Fruit fly (Drosophila melanogaster) whole organism: ENCODE data around the gene CG33658.
A peak's percentile ranks its signal among the peaks of the same experiment; 100 is the strongest.

Experiments used
- CG8478 ChIP-seq: fragments of >200 bp; optimal IDR thresholded peaks from 2 replicates; lab custom pipeline; 2018; ENCODE audit warnings: inconsistent platforms
- Dll ChIP-seq: fragments of >200 bp; optimal IDR thresholded peaks from 2 replicates; lab custom pipeline; 2017
- EcR ChIP-seq, 2 experiments: fragments of >200 bp; optimal IDR thresholded peaks; 2 replicates each; lab custom pipeline; 2017; ENCODE audit warnings: missing biosample characterization in 2 of 2, missing genetic modification characterization in 2 of 2, missing genetic modification reagents in 2 of 2
- pan ChIP-seq: fragments of >200 bp; optimal IDR thresholded peaks from 2 replicates; lab custom pipeline; 2017
- psq ChIP-seq: fragments of >200 bp; optimal IDR thresholded peaks from 2 replicates; lab custom pipeline; 2017
- usp ChIP-seq: fragments of >200 bp; optimal IDR thresholded peaks from 2 replicates; lab custom pipeline; 2017; ENCODE audit warnings: missing biosample characterization, missing genetic modification characterization, mixed read lengths

Gene CG33658

DNA sequence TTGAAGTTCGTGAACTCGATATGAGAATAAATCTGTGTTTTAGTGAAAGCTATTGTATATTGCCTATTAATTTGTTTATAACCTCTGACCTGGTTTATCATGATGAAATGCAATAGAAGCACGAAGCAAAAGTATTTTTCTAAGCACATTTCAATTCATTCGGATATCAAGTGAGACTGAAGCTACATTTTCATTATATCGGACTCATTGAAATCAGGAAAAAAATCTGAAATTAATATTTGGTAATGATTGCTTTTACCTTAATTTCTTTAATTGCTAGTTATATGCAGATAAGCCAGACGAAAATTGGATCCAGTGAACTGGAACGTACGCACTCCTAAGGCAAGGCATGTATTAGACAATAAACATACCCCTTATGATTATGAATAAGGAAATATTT is at the start of gene CG33658:
TSS of gene CG33658 (minus strand) at position 101 of the 400 bp plus-strand sequence.
- no peak for TF ChIP-seq Dll (lab: Kevin White, UChicago)
- no peak for TF ChIP-seq CG8478 (lab: Kevin White, UChicago)
- TF ChIP-seq EcR (GFP tag; optimal IDR thresholded peaks at IDR 0.05; lab: Kevin White, UChicago): no peak
- TF ChIP-seq pan (lab: Kevin White, UChicago): no peak
- TF ChIP-seq usp (GFP tag; lab: Kevin White, UChicago): no peak
- no peak for TF ChIP-seq psq

DNA sequence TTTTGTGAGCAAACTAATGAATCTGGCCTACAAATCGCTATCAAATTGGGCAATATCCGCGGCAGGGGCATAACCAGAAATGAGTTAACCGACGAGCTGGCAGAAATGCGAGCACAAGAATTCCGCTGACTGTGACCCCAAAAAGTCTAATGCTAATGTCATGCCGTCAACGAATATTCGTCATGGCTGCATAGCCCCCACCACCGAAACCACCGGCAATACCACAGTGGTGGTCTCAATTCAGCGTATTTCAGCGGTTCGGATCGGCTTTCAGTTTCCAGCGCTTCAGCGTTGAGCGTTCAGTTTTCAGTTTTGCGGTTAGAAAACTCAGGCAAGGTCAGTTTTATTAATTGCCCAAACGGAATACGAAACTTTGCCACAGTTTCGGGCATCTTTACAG is 49.3 kb upstream of the CG33658 start:
- TF ChIP-seq psq: no peak
- no peak for TF ChIP-seq CG8478 (lab: Kevin White, UChicago)
- TF ChIP-seq Dll (lab: Kevin White, UChicago): no peak
- TF ChIP-seq usp (GFP tag; lab: Kevin White, UChicago): no peak
- no peak for TF ChIP-seq pan (lab: Kevin White, UChicago)
- no peak for TF ChIP-seq EcR (GFP tag; optimal IDR thresholded peaks at IDR 0.05; lab: Kevin White, UChicago)

DNA sequence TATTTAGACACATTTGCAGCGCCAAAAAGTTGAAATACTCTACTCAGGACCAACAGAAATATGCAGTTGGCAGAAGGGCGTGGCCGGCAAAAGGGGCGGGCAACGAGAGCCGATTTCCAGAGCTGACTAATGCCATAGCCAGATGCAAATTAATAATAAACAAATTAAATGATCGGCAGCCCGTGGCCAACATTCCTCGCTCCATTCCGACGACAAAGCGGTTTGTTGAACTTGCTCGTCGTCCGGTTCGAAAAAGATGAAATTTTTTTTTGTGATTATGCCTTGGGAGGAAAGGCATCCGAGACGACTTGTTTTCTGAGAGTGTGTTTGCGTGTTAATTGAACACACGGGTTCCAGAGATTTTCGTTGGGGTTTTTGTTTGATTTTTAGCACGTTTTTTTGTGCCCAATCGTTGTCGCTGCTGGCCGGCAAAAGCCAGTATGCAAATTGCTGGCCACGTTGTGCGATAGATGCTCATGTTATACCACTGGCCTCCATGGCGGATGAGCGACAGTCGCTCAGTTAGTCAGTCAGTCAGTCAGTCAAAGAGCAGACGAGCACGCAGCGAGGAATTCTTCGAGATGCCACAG is 48.4 kb upstream of the CG33658 start:
- no peak for TF ChIP-seq CG8478 (lab: Kevin White, UChicago)
- no peak for TF ChIP-seq pan (lab: Kevin White, UChicago)
- TF ChIP-seq usp (GFP tag; lab: Kevin White, UChicago): no peak

DNA sequence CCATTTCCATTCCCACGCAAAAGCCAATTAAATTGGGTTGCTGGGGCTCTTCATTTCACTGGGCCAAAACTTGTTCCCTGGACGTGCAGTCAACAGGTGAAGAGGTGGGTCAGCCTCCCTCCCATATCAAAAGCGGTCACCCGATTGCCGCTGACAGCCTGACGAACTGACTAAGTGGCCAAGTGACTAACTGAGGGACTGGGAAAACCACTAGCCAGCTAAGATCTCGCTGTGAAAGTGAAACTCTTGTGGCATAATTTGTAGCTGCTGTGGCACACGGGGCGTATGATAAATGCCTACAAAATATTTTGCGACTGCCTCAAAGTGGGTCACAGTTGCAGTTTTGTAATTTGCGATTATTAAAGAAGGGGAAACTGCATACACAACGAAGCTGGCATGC is 47.5 kb upstream of the CG33658 start:
- TF ChIP-seq pan (lab: Kevin White, UChicago) (no peak), usp (GFP tag; lab: Kevin White, UChicago) (no peak), EcR (GFP tag; optimal IDR thresholded peaks at IDR 0.05; lab: Kevin White, UChicago) (no peak), Dll (lab: Kevin White, UChicago) (no peak), psq (no peak), CG8478 (lab: Kevin White, UChicago) (no peak)

DNA sequence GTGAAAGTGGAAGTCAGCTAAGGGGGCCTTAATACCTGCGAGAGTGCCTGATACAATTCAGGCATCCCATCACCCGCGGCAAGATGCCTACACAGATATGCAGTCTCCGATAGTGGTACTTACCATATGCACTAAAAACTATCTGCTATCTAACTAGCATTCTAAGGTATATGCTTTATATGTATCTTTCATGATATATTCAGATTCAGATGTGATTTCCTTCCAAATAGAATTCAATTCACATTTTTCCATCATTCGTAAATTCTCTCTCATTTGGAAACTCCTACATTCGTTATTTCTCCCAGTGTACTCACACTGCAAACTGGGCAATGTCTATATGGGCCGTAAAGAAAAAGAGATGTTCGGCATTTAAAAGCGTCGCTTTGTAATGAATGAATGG is 45.5 kb upstream of the CG33658 start:
- TF ChIP-seq pan (lab: Kevin White, UChicago): no peak

DNA sequence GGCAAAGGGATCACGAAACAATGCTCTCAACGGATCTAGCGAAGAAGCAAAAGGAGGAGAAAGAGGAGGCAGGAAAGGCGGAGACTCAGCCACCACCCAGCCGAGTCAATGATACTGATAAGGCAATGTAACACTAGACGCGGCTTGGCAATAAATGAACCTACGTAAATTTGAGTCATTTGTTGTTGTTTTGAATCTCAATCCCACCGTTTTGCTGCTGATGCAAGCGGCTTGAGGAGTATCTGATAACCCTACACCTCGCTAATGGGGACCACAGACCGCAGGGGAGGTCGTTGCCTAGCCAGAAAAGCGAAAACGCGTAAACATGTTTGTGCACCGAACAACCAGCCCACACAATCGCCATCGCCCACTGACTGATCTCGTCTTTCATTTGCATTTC is 37.7 kb upstream of the CG33658 start:
- no peak for TF ChIP-seq pan (lab: Kevin White, UChicago)
- no peak for TF ChIP-seq psq
- no peak for TF ChIP-seq usp (GFP tag; lab: Kevin White, UChicago)
- no peak for TF ChIP-seq Dll (lab: Kevin White, UChicago)
- TF ChIP-seq EcR (GFP tag; optimal IDR thresholded peaks at IDR 0.05; lab: Kevin White, UChicago): no peak
- no peak for TF ChIP-seq CG8478 (lab: Kevin White, UChicago)

DNA sequence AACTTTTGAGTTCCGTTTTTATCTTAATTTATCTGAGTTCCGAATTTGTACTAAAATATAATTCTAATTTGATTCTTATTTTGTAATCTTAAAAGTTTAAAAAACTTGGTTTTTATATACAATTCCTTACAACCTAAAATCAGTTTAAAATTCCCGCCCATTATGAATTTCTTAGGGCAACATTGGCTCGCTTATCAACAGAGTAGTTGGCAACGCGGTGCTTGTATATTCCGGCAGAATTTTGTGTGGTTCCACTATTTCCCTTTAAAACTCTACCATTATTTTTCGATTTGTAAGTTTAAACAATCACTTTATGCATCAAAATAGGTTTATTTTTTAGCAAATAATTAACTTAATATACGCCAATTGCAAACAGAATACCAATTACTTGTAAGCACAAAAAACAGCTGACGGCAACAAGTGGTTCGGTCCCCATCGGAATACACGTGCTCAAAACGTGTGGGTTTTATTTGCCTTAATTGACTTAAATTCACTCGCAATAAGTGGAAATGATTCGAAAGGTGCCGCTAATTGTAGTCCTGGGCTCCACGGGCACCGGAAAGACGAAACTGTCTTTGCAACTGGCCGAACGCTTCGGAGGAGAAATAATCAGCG is 36.0 kb upstream of the CG33658 start, which contains the start of the genes CG11089 and CG31381:
TSS of gene CG11089 (plus strand) at position 203 of the 615 bp plus-strand sequence.
TSS of gene CG31381 (plus strand) at position 203 of the 615 bp plus-strand sequence.
- TF ChIP-seq psq (no peak), pan (lab: Kevin White, UChicago) (no peak), Dll (lab: Kevin White, UChicago) (no peak), CG8478 (lab: Kevin White, UChicago) (no peak), EcR (GFP tag; optimal IDR thresholded peaks at IDR 0.05; lab: Kevin White, UChicago) (no peak), usp (GFP tag; lab: Kevin White, UChicago) (no peak)

DNA sequence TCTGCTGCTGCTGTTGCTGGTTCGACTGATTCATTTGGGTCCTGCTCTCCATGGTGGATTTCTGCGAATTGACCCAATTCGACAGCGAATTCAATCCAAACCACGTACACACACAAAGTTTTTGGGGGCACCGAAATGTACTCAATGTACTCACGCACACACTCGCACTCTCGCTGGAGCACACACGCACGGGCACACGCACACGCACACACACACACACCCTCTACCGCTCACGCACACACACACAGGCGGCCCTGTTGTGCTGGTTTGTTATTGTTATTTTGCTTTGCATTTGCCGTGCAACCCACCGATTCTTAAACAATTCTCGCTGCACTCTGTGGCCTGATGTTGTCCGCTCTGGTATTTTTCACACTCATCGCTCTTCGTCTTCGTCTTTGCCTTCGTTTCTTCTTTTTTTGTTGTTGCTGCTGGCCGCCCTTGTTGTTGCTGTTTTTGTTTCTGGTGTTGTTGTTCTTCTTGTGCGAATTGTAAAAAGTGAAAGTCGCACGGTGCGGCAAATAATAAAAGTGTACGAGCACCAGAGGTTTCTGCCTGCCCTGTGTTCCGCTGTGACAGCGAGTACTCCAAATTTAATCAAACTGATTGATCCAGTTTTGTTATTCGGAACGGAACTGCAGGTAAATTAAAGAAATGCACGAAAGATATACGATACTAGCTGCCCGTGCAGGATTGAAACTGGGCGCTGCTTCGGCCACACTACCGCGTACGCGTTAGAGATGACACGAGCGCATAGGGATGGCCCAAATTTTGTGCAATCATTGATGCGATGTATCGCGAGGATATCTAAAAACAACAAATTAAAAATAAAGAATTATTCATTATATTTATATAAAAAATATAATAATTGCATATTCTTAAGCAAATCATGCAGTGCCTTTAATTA is 35.2 kb upstream of the CG33658 start, which contains the start of gene CG3744:
TSS of gene CG3744 (minus strand) at position 716 of the 904 bp plus-strand sequence.
- TF ChIP-seq CG8478 (lab: Kevin White, UChicago): peak; percentile 59
- no peak for TF ChIP-seq psq
- no peak for TF ChIP-seq Dll (lab: Kevin White, UChicago)
- TF ChIP-seq pan (lab: Kevin White, UChicago): no peak

DNA sequence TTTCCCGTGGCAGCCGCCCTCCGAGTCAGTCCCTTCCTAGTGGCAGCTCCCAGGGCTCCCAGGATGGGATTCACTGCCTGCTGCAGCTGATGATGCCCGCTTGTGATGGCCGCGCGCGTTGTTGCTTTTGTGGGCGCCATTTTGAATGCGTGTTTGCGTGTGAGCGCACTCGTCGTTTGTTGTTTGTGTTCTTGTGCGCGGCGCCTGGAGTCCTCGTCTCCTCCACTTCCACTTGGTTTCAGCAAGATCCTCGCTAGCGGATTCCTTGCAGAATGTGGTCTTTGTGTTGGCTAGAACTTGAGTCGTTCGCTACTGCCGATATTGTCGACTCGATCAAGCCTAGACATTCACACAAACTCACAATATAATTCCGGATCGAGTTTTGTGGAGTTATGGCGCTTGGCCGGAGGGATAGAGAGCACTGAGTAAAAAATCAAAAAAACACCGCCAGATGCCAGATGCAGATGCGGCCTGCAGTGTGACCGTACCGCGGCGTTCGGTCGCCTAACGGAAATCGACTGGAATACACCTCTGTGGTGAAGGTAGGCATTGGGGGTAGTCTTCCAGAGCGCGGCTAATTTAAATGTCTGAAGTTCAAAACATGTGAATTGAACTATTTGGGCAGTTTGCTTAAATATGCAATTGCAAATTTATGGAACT is 29.6 kb upstream of the CG33658 start, which contains the start of gene CycB3:
TSS of gene CycB3 (minus strand) at position 428 of the 660 bp plus-strand sequence.
- TF ChIP-seq psq (no peak), pan (lab: Kevin White, UChicago) (no peak), usp (GFP tag; lab: Kevin White, UChicago) (no peak), Dll (lab: Kevin White, UChicago) (no peak), EcR (GFP tag; optimal IDR thresholded peaks at IDR 0.05; lab: Kevin White, UChicago) (no peak), CG8478 (lab: Kevin White, UChicago) (no peak)

DNA sequence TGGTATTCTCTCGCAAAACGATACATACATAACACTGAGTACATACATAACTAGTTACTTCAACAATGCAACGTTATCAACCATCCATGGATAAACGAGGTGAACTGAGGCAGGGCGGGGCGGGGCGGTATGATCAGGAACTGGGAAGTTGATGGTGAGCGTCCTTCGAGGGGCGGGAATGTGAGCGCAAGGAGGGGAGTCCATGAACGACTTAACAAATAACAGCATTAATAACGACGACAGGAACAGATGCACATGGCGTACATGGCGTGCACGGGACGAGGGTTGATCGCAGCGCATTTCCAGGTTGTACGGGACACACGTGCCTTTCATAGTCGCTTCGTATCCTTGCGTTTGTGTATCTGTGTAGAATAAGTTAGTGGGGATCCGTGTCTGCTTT is 27.0 kb upstream of the CG33658 start:
- TF ChIP-seq psq (no peak), EcR (GFP tag; optimal IDR thresholded peaks at IDR 0.05; lab: Kevin White, UChicago) (no peak), pan (lab: Kevin White, UChicago) (no peak), Dll (lab: Kevin White, UChicago) (no peak), CG8478 (lab: Kevin White, UChicago) (no peak), usp (GFP tag; lab: Kevin White, UChicago) (no peak)

DNA sequence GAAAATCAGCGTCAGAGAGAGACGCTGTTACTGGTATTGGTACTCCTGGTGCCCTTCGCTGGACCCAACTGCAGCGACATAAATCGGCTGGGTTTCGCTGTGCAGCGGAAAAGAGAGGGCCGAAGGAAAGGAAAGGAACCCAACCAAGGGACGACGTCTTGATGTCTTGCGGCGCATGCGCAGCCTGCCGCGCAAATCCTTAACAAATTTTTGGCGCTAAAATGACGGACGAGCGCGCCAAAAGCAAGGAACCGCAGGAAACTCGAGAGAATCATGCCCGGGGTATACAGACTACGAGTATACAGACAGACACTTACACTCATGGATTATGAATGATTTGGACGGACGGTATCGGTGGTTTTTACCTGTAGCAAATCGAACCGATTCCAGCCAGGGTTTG is 26.0 kb upstream of the CG33658 start:
- no peak for TF ChIP-seq EcR (GFP tag; optimal IDR thresholded peaks at IDR 0.05; lab: Kevin White, UChicago)
- TF ChIP-seq CG8478 (lab: Kevin White, UChicago): no peak
